Worm (Caenorhabditis elegans): Measurements from ENCODE around the gene fat-5.

The fat-5 gene

DNA sequence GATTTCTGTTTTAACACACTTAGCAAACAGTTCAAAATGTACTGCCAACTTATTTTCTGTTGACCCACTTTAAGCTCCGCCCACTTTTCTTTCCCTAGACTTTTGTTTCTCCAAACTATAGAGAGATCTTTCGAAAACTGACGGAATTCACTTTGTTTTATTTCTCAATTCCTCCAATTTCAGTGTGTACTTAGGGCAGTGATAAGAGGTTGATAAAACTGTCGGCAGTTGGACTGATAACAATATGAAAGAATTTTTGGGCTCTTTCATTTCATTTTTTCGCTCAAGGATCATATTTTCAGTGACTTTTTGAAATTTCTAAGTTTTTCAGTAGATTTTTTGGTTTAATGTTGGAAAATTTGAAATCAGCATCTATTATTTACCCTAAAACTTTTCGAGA lies 30.2 kb downstream of the fat-5 start:
- no peak for TF ChIP-seq klf-2 (GFP tag; conservative IDR thresholded peaks at IDR 0.05)
- TF ChIP-seq flt-1 (GFP tag; IDR thresholded peaks at IDR 0.05) = no peak
- TF ChIP-seq ztf-29 (GFP tag; IDR thresholded peaks at IDR 0.05) = no peak
- no peak for TF ChIP-seq tab-1 (GFP tag; IDR thresholded peaks at IDR 0.05)
- no peak for TF ChIP-seq med-1 (GFP tag; optimal IDR thresholded peaks at IDR 0.05; ENCODE audit: insufficient read depth)

DNA sequence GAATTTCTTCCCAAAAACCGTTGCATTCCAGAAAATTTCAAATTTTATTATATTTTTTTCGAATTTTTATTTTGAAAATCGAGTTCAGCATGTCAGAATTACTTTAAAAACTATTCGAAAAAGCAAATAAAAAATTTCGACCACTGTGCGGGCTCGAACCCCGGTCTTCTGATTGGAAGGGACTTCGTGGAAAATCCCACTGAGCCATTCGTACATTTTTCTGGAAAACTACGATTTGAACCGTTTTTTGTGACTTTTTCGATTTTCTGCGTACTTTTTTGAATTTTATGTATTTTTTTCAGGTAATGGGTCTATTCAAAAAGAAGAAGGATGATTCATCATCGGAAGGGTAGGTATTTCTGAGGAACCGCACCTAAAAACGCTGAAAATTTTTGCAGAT lies 30.8 kb downstream of the fat-5 start, which contains the start of gene pgp-9:
pgp-9 (plus strand) TSS at position 301 of the 400 bp plus-strand sequence.
- TF ChIP-seq T22C8.4 (GFP tag; IDR thresholded peaks at IDR 0.05) (no peak), ztf-23 (GFP tag; IDR thresholded peaks at IDR 0.05) (no peak), med-1 (GFP tag; optimal IDR thresholded peaks at IDR 0.05; ENCODE audit: insufficient read depth) (no peak), flt-1 (GFP tag; IDR thresholded peaks at IDR 0.05) (no peak), cog-1 (tag; optimal IDR thresholded peaks at IDR 0.05) (no peak), klf-2 (GFP tag; conservative IDR thresholded peaks at IDR 0.05) (no peak), tab-1 (GFP tag; IDR thresholded peaks at IDR 0.05) (no peak)

DNA sequence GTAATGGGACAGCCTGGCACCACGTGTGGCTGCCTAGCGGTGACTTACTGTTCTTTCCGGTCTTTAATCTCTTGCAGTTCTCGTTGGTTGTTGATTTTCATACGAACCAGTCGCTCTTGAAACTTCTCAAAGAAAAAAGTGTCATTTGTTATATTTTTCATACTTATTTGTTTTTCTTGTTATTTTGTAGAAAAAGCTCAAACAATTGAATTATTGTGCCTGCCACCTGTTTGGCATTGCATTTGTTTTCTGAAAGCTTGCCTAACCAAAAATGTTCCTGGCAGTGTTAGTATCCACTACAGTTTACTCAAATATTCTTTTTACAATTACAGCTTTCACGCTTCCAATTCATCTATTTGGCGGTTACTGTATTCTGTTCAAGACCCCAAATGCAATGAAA lies 40.3 kb downstream of the fat-5 start, which contains the start of the genes C47A10.16 and srh-283:
C47A10.16 (minus strand) TSS at position 101 of the 400 bp plus-strand sequence.
srh-283 (plus strand) TSS at position 272 of the 400 bp plus-strand sequence.
- TF ChIP-seq ref-1 (GFP tag; conservative IDR thresholded peaks at IDR 0.05) (no peak), ztf-29 (GFP tag; IDR thresholded peaks at IDR 0.05) (no peak), med-1 (GFP tag; optimal IDR thresholded peaks at IDR 0.05; ENCODE audit: insufficient read depth) (no peak), T22C8.4 (GFP tag; IDR thresholded peaks at IDR 0.05) (no peak)

ce11 chrV:17767249-17767648 lies 42.4 kb downstream of the fat-5 start, which contains the start of gene srh-284:
TSS of gene srh-284 (plus strand) at chrV:17767549.
- TF ChIP-seq med-1 (GFP tag; optimal IDR thresholded peaks at IDR 0.05; ENCODE audit: insufficient read depth) (no peak), flt-1 (GFP tag; IDR thresholded peaks at IDR 0.05) (no peak), ref-1 (GFP tag; conservative IDR thresholded peaks at IDR 0.05) (no peak), T22C8.4 (GFP tag; IDR thresholded peaks at IDR 0.05) (no peak), cog-1 (tag; optimal IDR thresholded peaks at IDR 0.05) (no peak)

DNA sequence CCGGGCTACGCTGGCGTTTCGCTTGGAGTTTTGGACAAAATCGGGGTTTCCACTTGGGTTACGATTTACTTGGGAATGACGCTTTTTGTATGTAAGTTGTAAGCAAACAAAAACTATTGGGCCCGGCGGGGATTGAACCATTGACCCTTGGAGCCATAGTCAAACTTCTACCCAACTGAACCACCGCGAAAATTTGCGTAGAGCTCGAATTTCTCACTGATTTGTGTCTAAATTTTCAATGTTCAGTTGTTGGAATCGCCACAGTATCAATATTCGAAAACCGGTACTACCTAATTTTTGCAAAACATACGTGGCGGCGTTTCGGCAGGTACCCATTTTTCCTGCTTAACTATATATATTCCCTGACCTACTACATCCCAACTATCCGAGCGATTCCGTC lies 43.0 kb downstream of the fat-5 start:
- TF ChIP-seq ztf-29 (GFP tag; IDR thresholded peaks at IDR 0.05) (no peak), klf-2 (GFP tag; conservative IDR thresholded peaks at IDR 0.05) (no peak)

ce11 chrV:17773108-17773507 lies 48.3 kb downstream of the fat-5 start, which contains the start of gene sre-21:
TSS of gene sre-21 (minus strand) at chrV:17773208.
- no peak for TF ChIP-seq med-1 (GFP tag; optimal IDR thresholded peaks at IDR 0.05; ENCODE audit: insufficient read depth)
